Worm (Caenorhabditis elegans) whole organism, L2 larva: ENCODE results near the gene C26E6.1.

Experiments
- C34F6.9 ChIP-seq: fragments of 150-350 bp; optimal IDR thresholded peaks from 2 replicates; lab custom pipeline; 2014; ENCODE audit warnings: missing biosample characterization, missing genetic modification characterization
- F13H6.1 ChIP-seq: sonication (generic microtip); optimal IDR thresholded peaks from 2 replicates; lab custom pipeline; 2016; ENCODE audit warnings: missing genetic modification characterization, missing compliant biosample characterization
- ZK546.5 ChIP-seq: sonication (generic microtip); optimal IDR thresholded peaks from 2 replicates; lab custom pipeline; 2017; ENCODE audit warnings: missing biosample characterization, missing genetic modification characterization
- alr-1 ChIP-seq: fragments of 150-350 bp; optimal IDR thresholded peaks from 2 replicates; lab custom pipeline; 2014; ENCODE audit warnings: missing biosample characterization, missing genetic modification characterization
- aly-2 ChIP-seq: fragments of 150-350 bp; optimal IDR thresholded peaks from 2 replicates; lab custom pipeline; 2014; ENCODE audit warnings: missing biosample characterization, missing genetic modification characterization
- blmp-1 ChIP-seq: sonication (generic microtip); optimal IDR thresholded peaks from 2 replicates; lab custom pipeline; 2017; ENCODE audit warnings: missing genetic modification characterization, mild to moderate bottlenecking, missing compliant biosample characterization, antibody characterized with exemption, moderate library complexity; ENCODE audit not compliant: insufficient read depth
- ceh-16 ChIP-seq: fragments of 150-350 bp; optimal IDR thresholded peaks from 2 replicates; lab custom pipeline; 2014; ENCODE audit warnings: missing biosample characterization, missing genetic modification characterization
- ceh-82 ChIP-seq: fragments of 150-350 bp; optimal IDR thresholded peaks from 2 replicates; lab custom pipeline; 2014; ENCODE audit warnings: missing biosample characterization, missing genetic modification characterization
- crh-2 ChIP-seq: sonication (generic microtip); optimal IDR thresholded peaks from 2 replicates; lab custom pipeline; 2017; ENCODE audit warnings: missing biosample characterization, missing genetic modification characterization
- egl-27 ChIP-seq: sonication (generic microtip); optimal IDR thresholded peaks from 3 replicates; lab custom pipeline; 2017; ENCODE audit warnings: missing biosample characterization, missing genetic modification reagents, missing genetic modification characterization
- fos-1 ChIP-seq: fragments of 150-350 bp; optimal IDR thresholded peaks from 2 replicates; lab custom pipeline; 2014; ENCODE audit warnings: missing biosample characterization, missing genetic modification characterization
- gmeb-1 ChIP-seq: fragments of 150-350 bp; optimal IDR thresholded peaks from 2 replicates; lab custom pipeline; 2014; ENCODE audit warnings: missing biosample characterization, missing genetic modification characterization
- lin-11 ChIP-seq: fragments of 150-350 bp; sonication (generic microtip); optimal IDR thresholded peaks from 2 replicates; lab custom pipeline; 2014; ENCODE audit warnings: missing biosample characterization, missing genetic modification characterization, inconsistent platforms, mixed read lengths
- lin-13 ChIP-seq: fragments of 150-350 bp; optimal IDR thresholded peaks from 2 replicates; lab custom pipeline; 2014; ENCODE audit warnings: missing biosample characterization, missing genetic modification reagents, missing genetic modification characterization
- lsy-2 ChIP-seq, 2 experiments: fragments of 150-350 bp in 1 of 2; sonication (generic microtip) in 1 of 2; optimal IDR thresholded peaks; 2 replicates each; lab custom pipeline; 2014 to 2017; ENCODE audit warnings: missing biosample characterization in 2 of 2, missing genetic modification characterization in 2 of 2
- mab-5 ChIP-seq: fragments of 150-350 bp; optimal IDR thresholded peaks from 2 replicates; lab custom pipeline; 2014; ENCODE audit warnings: missing biosample characterization, missing genetic modification characterization
- mdl-1 ChIP-seq, 2 experiments: fragments of 150-350 bp in 1 of 2; sonication (generic microtip) in 1 of 2; optimal IDR thresholded peaks; 2 replicates each; lab custom pipeline; 2017; ENCODE audit warnings: missing biosample characterization in 2 of 2, missing genetic modification characterization in 2 of 2
- nhr-10 ChIP-seq: sonication (generic microtip); optimal IDR thresholded peaks from 2 replicates; lab custom pipeline; 2017; ENCODE audit warnings: missing biosample characterization, missing genetic modification characterization
- nhr-11 ChIP-seq: fragments of 150-350 bp; optimal IDR thresholded peaks from 2 replicates; lab custom pipeline; 2014; ENCODE audit warnings: missing biosample characterization, missing genetic modification characterization
- nhr-21 ChIP-seq: fragments of 150-350 bp; optimal IDR thresholded peaks from 2 replicates; lab custom pipeline; 2014; ENCODE audit warnings: missing biosample characterization, missing genetic modification characterization
- nhr-23 ChIP-seq: fragments of 150-350 bp; optimal IDR thresholded peaks from 2 replicates; lab custom pipeline; 2014; ENCODE audit warnings: missing biosample characterization, missing genetic modification reagents, missing genetic modification characterization
- nhr-237 ChIP-seq: fragments of 150-350 bp; optimal IDR thresholded peaks from 2 replicates; lab custom pipeline; 2014; ENCODE audit warnings: missing biosample characterization, missing genetic modification characterization
- nhr-77 ChIP-seq: fragments of 150-350 bp; optimal IDR thresholded peaks from 2 replicates; lab custom pipeline; 2014; ENCODE audit warnings: missing biosample characterization, missing genetic modification characterization
- peb-1 ChIP-seq: fragments of 150-350 bp; optimal IDR thresholded peaks from 2 replicates; lab custom pipeline; 2014; ENCODE audit warnings: missing biosample characterization, missing genetic modification characterization
- sma-3 ChIP-seq: sonication (generic microtip); optimal IDR thresholded peaks from 2 replicates; lab custom pipeline; 2016; ENCODE audit warnings: missing genetic modification reagents, missing genetic modification characterization, missing compliant biosample characterization
- sma-9 ChIP-seq, 2 experiments: fragments of 150-350 bp in 1 of 2; sonication (generic microtip) in 1 of 2; optimal IDR thresholded peaks; 2 replicates each; lab custom pipeline; 2014 to 2016; ENCODE audit warnings: missing genetic modification characterization in 2 of 2, mild to moderate bottlenecking in 1 of 2, missing biosample characterization in 1 of 2, missing compliant biosample characterization in 1 of 2, missing genetic modification reagents in 1 of 2, moderate library complexity in 1 of 2
- unc-55 ChIP-seq: fragments of 150-350 bp; sonication (generic microtip); optimal IDR thresholded peaks from 3 replicates; lab custom pipeline; 2014; ENCODE audit warnings: missing biosample characterization, missing genetic modification reagents, missing genetic modification characterization
- ztf-1 ChIP-seq: fragments of 200-800 bp; sonication (Bioruptor generic); conservative IDR thresholded peaks from 2 replicates; pipeline ENCODE4 v1.3.6; 2022; ENCODE audit warnings: missing genetic modification characterization, missing compliant biosample characterization
- ztf-11 ChIP-seq: sonication (generic microtip); optimal IDR thresholded peaks from 2 replicates; lab custom pipeline; 2017; ENCODE audit warnings: missing biosample characterization, missing genetic modification characterization
- ztf-4 ChIP-seq: fragments of 150-350 bp; optimal IDR thresholded peaks from 2 replicates; lab custom pipeline; 2014; ENCODE audit warnings: missing biosample characterization, missing genetic modification characterization

C26E6.1 gene

DNA sequence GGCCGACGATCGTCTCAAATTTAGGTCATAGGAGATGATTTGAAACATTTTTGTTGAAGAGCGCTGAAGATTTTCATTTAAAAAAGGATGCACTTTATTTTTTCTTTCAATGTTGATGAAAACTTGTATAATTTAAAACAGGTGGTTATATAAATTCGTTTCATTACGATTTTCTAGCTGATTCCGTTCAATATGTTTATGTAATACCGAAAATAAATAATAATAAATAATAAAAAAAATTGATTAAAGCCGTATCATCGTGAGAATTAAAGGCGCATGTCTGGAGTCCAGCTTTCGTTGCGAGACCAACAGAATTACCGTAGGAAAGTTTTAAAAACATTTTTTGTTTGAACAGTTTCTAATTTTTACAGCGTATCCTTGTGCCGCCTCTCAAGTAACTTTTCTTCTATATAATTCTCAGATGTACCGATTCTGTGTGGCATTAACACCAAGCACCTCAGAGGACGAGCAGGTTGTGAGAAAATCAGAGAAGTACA lies 24.4 kb upstream of the C26E6.1 start, which contains the start of the genes C26E6.12 and eri-9:
Gene C26E6.12, minus strand, starts transcription at position 51 of the 497 bp plus-strand sequence.
Gene eri-9, plus strand, starts transcription at position 248 of the 497 bp plus-strand sequence.
- TF ChIP-seq aly-2 (tag; lab: Kevin White, UChicago): no peak
- TF ChIP-seq nhr-10 (tag; lab: Kevin White, UChicago): no peak
- TF ChIP-seq egl-27 (tag; lab: Kevin White, UChicago): no peak
- TF ChIP-seq C34F6.9 (tag; lab: Kevin White, UChicago): no peak
- TF ChIP-seq fos-1: no peak
- no peak for TF ChIP-seq ztf-4 (tag; lab: Kevin White, UChicago)
- TF ChIP-seq nhr-23 (tag; lab: Kevin White, UChicago): no peak
- TF ChIP-seq, all 48 proteins: peak for 0

DNA sequence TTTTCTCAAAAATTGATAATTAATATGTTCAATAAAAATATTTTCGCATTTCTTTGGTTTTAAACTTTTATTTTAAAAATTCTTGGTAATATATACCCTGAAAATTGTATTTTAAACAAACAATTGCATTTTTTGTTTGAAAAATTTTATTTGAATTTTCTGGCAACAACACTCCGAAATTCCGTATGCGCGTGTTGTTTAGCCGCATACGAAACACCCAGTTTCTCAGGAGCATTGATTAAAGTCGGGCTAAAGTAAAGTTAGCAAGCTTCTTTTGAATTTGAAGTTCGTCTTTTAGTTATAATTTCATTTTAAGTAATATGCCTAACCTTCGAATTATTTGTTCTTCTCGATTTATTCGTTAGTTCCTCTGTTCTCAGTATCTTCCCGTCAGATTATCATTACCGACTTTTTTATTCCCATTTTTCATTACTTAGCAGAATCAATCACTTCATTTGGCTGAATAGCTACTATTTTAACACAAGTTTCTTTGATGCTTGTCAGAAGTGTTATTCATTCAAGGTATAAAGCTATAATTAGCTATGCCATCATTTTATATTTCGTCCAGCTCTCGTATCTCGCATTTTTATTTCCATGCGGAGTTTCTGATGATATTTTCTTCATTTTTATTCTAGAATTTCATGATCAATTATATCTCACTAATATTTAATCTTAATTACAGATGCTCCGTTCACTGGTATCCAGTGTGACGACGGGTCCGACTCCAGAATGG lies 21.6 kb upstream of the C26E6.1 start, which contains the start of gene mrps-18C:
Gene mrps-18C, plus strand, starts transcription at position 683 of the 733 bp plus-strand sequence.
- TF ChIP-seq fos-1 (no peak), gmeb-1 (peak; percentile 50), F13H6.1 (no peak), mdl-1 (tag; optimal IDR thresholded peaks at IDR 0.05; lab: Kevin White, UChicago) (no peak), nhr-21 (tag; lab: Kevin White, UChicago) (no peak), alr-1 (no peak), mab-5 (tag; lab: Kevin White, UChicago) (no peak), crh-2 (tag; lab: Kevin White, UChicago) (no peak), nhr-77 (tag; lab: Kevin White, UChicago) (no peak), aly-2 (tag; lab: Kevin White, UChicago) (no peak), C34F6.9 (tag; lab: Kevin White, UChicago) (peak; percentile 44), nhr-237 (no peak), sma-9 (GFP tag; optimal IDR thresholded peaks at IDR 0.05; lab: Kevin White, UChicago) (no peak), sma-9 (tag; optimal IDR thresholded peaks at IDR 0.05; lab: Kevin White, UChicago) (no peak), egl-27 (tag; lab: Kevin White, UChicago) (no peak), ceh-16 (tag; lab: Kevin White, UChicago) (no peak), blmp-1 (no peak), ztf-1 (no peak), ztf-4 (tag; lab: Kevin White, UChicago) (no peak), lsy-2 (tag; optimal IDR thresholded peaks at IDR 0.05; lab: Kevin White, UChicago) (peak in 1 of 2 experiments; percentile 53), unc-55 (GFP tag; lab: Kevin White, UChicago) (peak; percentile 52), nhr-23 (tag; lab: Kevin White, UChicago) (no peak), ztf-11 (tag; lab: Kevin White, UChicago) (no peak), nhr-11 (tag; lab: Kevin White, UChicago) (no peak), sma-3 (GFP tag; lab: Kevin White, UChicago) (no peak), lin-13 (GFP tag; lab: Kevin White, UChicago) (no peak)
- TF ChIP-seq, all 48 proteins: peak for 4

DNA sequence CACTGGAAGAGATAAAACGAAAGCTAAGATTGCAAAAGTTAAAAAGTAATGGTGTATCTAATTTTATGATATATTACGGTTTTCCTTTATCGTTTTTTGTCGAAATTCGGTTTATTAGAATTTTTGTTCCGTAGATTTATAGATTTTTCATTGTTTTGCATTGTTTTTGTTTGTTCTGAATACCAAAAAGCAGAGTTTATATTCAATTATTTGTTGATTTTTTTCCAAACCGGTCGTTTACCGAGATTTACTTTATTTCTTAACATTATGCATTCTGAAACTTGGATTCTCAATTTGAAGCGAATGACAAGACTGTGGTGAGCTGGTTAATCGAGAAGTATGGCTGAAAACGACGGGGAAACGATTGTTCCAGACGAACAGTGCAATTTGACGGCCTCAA lies 19.6 kb upstream of the C26E6.1 start, which contains the start of gene fsn-1:
Gene fsn-1, plus strand, starts transcription at position 301 of the 400 bp plus-strand sequence.
- no peak for TF ChIP-seq ZK546.5
- no peak for TF ChIP-seq lin-11
- TF ChIP-seq egl-27 (tag; lab: Kevin White, UChicago): no peak

DNA sequence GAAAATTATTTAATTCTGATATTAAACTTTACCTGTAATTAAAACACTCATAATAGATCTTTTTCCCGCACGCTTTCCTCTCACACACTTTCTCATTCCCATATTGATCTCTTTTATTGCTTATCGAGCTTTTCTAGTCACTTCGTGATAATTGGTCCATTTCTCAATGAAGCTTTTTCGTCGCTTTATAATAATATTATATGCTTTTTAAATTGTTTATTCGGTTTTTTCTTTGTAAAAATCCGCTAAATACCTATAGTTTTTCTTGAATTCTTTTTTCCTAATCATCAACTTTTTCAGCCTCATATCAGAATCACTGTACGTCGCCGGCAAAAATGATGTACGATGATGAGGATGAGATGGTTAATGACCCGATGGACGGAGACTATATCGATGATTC lies 17.4 kb upstream of the C26E6.1 start, which contains the start of gene rpb-2:
Gene rpb-2, plus strand, starts transcription at position 301 of the 400 bp plus-strand sequence.
- TF ChIP-seq fos-1: no peak

DNA sequence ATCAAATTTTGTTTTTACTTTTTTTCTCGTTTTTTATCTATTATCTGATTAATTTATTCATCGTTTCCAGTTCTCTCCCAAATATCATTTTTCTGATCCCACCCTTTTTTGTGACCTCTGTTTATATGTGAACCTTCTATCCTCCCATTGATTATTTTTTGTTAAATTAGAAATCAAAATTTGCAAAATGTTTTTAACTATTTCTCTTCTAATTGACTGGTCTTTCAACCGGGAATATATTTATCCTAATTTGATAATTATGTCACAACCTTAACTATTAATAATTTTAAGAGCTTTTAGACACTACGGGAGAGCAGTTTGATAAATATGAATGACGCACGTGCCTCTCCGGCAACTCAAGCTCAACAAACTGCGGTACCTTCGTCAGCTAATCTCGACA lies 12.5 kb upstream of the C26E6.1 start, which contains the start of gene ntl-9:
Gene ntl-9, plus strand, starts transcription at position 301 of the 400 bp plus-strand sequence.
- TF ChIP-seq peb-1 (tag; lab: Kevin White, UChicago) (no peak), ZK546.5 (no peak), ceh-82 (tag; lab: Kevin White, UChicago) (no peak), lsy-2 (tag; optimal IDR thresholded peaks at IDR 0.05; lab: Kevin White, UChicago) (no peak)
